Worm (Caenorhabditis elegans) whole organism, L4 larva: ENCODE measurements around the gene zipt-2.3.

Experiments
- R02D3.7 ChIP-seq: fragments of 150-350 bp; sonication (generic microtip); optimal IDR thresholded peaks from 3 replicates; lab custom pipeline; 2014; ENCODE audit warnings: missing biosample characterization, missing genetic modification characterization
- Y48G9A.11 ChIP-seq: fragments of 200-800 bp; sonication (Bioruptor generic); IDR thresholded peaks from 2 replicates; pipeline ENCODE4 v1.3.6; 2022; ENCODE audit warnings: missing genetic modification reagents, missing genetic modification characterization, missing compliant biosample characterization
- aha-1 ChIP-seq: fragments of 150-350 bp; peaks from one replicate; lab custom pipeline; 2014; ENCODE audit warnings: missing biosample characterization, missing genetic modification characterization
- ceh-20 ChIP-seq: fragments of 200-800 bp; sonication (Bioruptor generic); IDR thresholded peaks from 2 replicates; pipeline ENCODE4 v1.3.6; 2022; ENCODE audit warnings: missing genetic modification reagents, missing genetic modification characterization, missing compliant biosample characterization
- ceh-62 ChIP-seq: sonication (generic microtip); optimal IDR thresholded peaks from 2 replicates; lab custom pipeline; 2017; ENCODE audit warnings: missing biosample characterization, missing genetic modification characterization
- cey-2 ChIP-seq: sonication (generic microtip); optimal IDR thresholded peaks from 3 replicates; lab custom pipeline; 2017; ENCODE audit warnings: missing genetic modification characterization, mild to moderate bottlenecking, missing compliant biosample characterization, antibody characterized with exemption, borderline replicate concordance; ENCODE audit not compliant: insufficient read depth
- dmd-6 ChIP-seq: fragments of 200-800 bp; sonication (Bioruptor generic); IDR thresholded peaks from 2 replicates; pipeline ENCODE4 v1.3.6; 2022; ENCODE audit warnings: missing genetic modification reagents, missing genetic modification characterization, missing compliant biosample characterization
- dpl-1 ChIP-seq: fragments of 150-350 bp; optimal IDR thresholded peaks from 2 replicates; lab custom pipeline; 2014; ENCODE audit warnings: missing biosample characterization, missing genetic modification reagents, missing genetic modification characterization
- duxl-1 ChIP-seq: sonication (generic microtip); optimal IDR thresholded peaks from 2 replicates; lab custom pipeline; 2016; ENCODE audit warnings: mild to moderate bottlenecking, missing genetic modification characterization, moderate library complexity, missing compliant biosample characterization; ENCODE audit not compliant: poor library complexity
- dve-1 ChIP-seq: sonication (generic microtip); optimal IDR thresholded peaks from 2 replicates; lab custom pipeline; 2017; ENCODE audit warnings: antibody characterized with exemption, mild to moderate bottlenecking, missing genetic modification characterization, missing compliant biosample characterization; ENCODE audit not compliant: insufficient read depth
- egl-27 ChIP-seq: sonication (generic microtip); optimal IDR thresholded peaks from 3 replicates; lab custom pipeline; 2017; ENCODE audit warnings: missing biosample characterization, missing genetic modification reagents, missing genetic modification characterization
- egl-43 ChIP-seq: fragments of 200-800 bp; sonication (Bioruptor generic); IDR thresholded peaks from 2 replicates; pipeline ENCODE4 v1.3.6; 2022; ENCODE audit warnings: missing genetic modification reagents, missing genetic modification characterization, missing compliant biosample characterization
- fkh-10 ChIP-seq: fragments of 150-350 bp; optimal IDR thresholded peaks from 2 replicates; lab custom pipeline; 2014; ENCODE audit warnings: missing biosample characterization, missing genetic modification reagents, missing genetic modification characterization
- hlh-11 ChIP-seq: fragments of 200-800 bp; sonication (Bioruptor generic); optimal IDR thresholded peaks from 2 replicates; lab custom pipeline; 2018; ENCODE audit warnings: mild to moderate bottlenecking, missing genetic modification characterization, missing compliant biosample characterization
- hlh-30 ChIP-seq: sonication (generic microtip); optimal IDR thresholded peaks from 2 replicates; lab custom pipeline; 2017; ENCODE audit warnings: antibody characterized with exemption, mild to moderate bottlenecking, missing genetic modification characterization, missing compliant biosample characterization; ENCODE audit not compliant: insufficient read depth
- jun-1 ChIP-seq: fragments of 150-350 bp; optimal IDR thresholded peaks from 2 replicates; lab custom pipeline; 2014; ENCODE audit warnings: missing biosample characterization, missing genetic modification reagents, missing genetic modification characterization
- lin-38 ChIP-seq: fragments of 200-800 bp; sonication (Bioruptor generic); IDR thresholded peaks from 2 replicates; pipeline ENCODE4 v1.3.6; 2022; ENCODE audit warnings: missing genetic modification reagents, missing genetic modification characterization, missing compliant biosample characterization
- lsy-2 ChIP-seq, 2 experiments: fragments of 150-350 bp in 1 of 2; sonication (generic microtip) in 1 of 2; optimal IDR thresholded peaks; 2 replicates each; lab custom pipeline; 2014 to 2017; ENCODE audit warnings: missing biosample characterization in 2 of 2, missing genetic modification characterization in 2 of 2
- mdl-1 ChIP-seq, 2 experiments: fragments of 150-350 bp in 1 of 2; sonication (generic microtip) in 1 of 2; optimal IDR thresholded peaks; 2 replicates each; lab custom pipeline; 2014 to 2017; ENCODE audit warnings: missing biosample characterization in 2 of 2, missing genetic modification characterization in 2 of 2
- mxl-2 ChIP-seq: fragments of 200-800 bp; sonication (Bioruptor generic); conservative IDR thresholded peaks from 2 replicates; pipeline ENCODE4 v1.3.6; 2022; ENCODE audit warnings: missing genetic modification reagents, missing genetic modification characterization, missing compliant biosample characterization
- mxl-3 ChIP-seq: fragments of 200-800 bp; sonication (Bioruptor generic); optimal IDR thresholded peaks from 2 replicates; lab custom pipeline; 2018; ENCODE audit warnings: mild to moderate bottlenecking, missing genetic modification characterization, missing compliant biosample characterization
- nhr-10 ChIP-seq: fragments of 150-350 bp; optimal IDR thresholded peaks from 2 replicates; lab custom pipeline; 2014; ENCODE audit warnings: missing biosample characterization, missing genetic modification characterization
- nhr-25 ChIP-seq: sonication (generic microtip); optimal IDR thresholded peaks from 2 replicates; lab custom pipeline; 2017; ENCODE audit warnings: missing genetic modification characterization, mild to moderate bottlenecking, missing compliant biosample characterization, antibody characterized with exemption, moderate library complexity, borderline replicate concordance; ENCODE audit not compliant: insufficient read depth
- nhr-28 ChIP-seq: fragments of 150-350 bp; optimal IDR thresholded peaks from 2 replicates; lab custom pipeline; 2014; ENCODE audit warnings: missing biosample characterization, missing genetic modification characterization
- nhr-42 ChIP-seq: fragments of 200-800 bp; sonication (Bioruptor generic); IDR thresholded peaks from 2 replicates; pipeline ENCODE4 v1.3.6; 2022; ENCODE audit warnings: missing genetic modification characterization, missing compliant biosample characterization
- nhr-48 ChIP-seq: sonication (generic microtip); optimal IDR thresholded peaks from 2 replicates; lab custom pipeline; 2016; ENCODE audit warnings: mild to moderate bottlenecking, missing genetic modification characterization, missing compliant biosample characterization
- nhr-77 ChIP-seq: fragments of 150-350 bp; optimal IDR thresholded peaks from 2 replicates; lab custom pipeline; 2014; ENCODE audit warnings: missing biosample characterization, missing genetic modification characterization
- php-3 ChIP-seq: fragments of 200-800 bp; sonication (Bioruptor generic); IDR thresholded peaks from 2 replicates; pipeline ENCODE4 v1.3.6; 2022; ENCODE audit warnings: missing genetic modification reagents, missing genetic modification characterization, missing compliant biosample characterization
- set-16 ChIP-seq: fragments of 200-800 bp; sonication (Bioruptor generic); IDR thresholded peaks from 2 replicates; pipeline ENCODE4 v1.3.6; 2022; ENCODE audit warnings: missing genetic modification reagents, missing genetic modification characterization, missing compliant biosample characterization
- skn-1 ChIP-seq: fragments of 150-350 bp; optimal IDR thresholded peaks from 2 replicates; lab custom pipeline; 2014; ENCODE audit warnings: missing biosample characterization, missing genetic modification characterization
- tra-1 ChIP-seq: fragments of 200-800 bp; sonication (Bioruptor generic); IDR thresholded peaks from 2 replicates; pipeline ENCODE4 v1.3.6; 2022; ENCODE audit warnings: missing genetic modification reagents, missing genetic modification characterization, missing compliant biosample characterization
- unc-130 ChIP-seq: sonication (generic microtip); optimal IDR thresholded peaks from 2 replicates; lab custom pipeline; 2016; ENCODE audit warnings: missing genetic modification reagents, missing genetic modification characterization, missing compliant biosample characterization
- unc-62 ChIP-seq, 3 experiments: fragments of 150-350 bp in 1 of 3; sonication (generic microtip); optimal IDR thresholded peaks in 2 of 3; peaks in 1 of 3; 1 replicate in 1 of 3; 2 replicates in 2 of 3; lab custom pipeline; 2014 to 2017; ENCODE audit warnings: missing biosample characterization in 3 of 3, missing genetic modification characterization in 3 of 3, missing genetic modification reagents in 3 of 3, missing genotype in 1 of 3
- zip-11 ChIP-seq: fragments of 200-800 bp; sonication (Bioruptor generic); IDR thresholded peaks from 2 replicates; pipeline ENCODE4 v1.3.6; 2022; ENCODE audit warnings: missing genetic modification characterization, missing compliant biosample characterization
- ztf-7 ChIP-seq: fragments of 150-350 bp; optimal IDR thresholded peaks from 2 replicates; lab custom pipeline; 2014; ENCODE audit warnings: missing biosample characterization, missing genetic modification characterization

The zipt-2.3 gene

DNA sequence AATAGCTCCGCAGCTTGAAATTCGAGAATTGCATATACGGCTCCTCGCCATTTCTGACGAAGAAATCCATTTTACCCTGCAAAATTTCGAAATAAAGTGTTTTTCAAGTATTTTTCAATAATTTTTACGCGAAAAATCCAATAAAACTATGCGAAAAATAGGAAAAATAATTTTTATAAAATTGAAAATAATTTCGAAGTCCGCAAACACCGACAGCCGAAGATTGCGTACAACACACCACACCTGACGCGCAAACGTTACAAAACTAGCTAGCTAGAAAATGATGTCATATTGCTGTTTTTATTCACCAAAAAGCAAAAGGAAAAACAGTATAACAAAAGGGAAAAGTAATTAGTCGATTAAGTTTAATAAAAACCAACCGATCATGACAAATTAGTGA, 21.0 kb downstream of the zipt-2.3 start, which contains the start of gene rpoa-1 (continued):
- no peak for TF ChIP-seq duxl-1
- peak; percentile 59 for TF ChIP-seq dpl-1 (GFP tag; lab: Kevin White, UChicago)
- TF ChIP-seq lin-38 (GFP tag; lab: Robert Waterston, UW): peak; percentile 38
- no peak for TF ChIP-seq unc-130 (GFP tag; lab: Kevin White, UChicago)
- no peak for TF ChIP-seq egl-27 (tag; lab: Kevin White, UChicago)
- no peak for TF ChIP-seq nhr-28 (tag; lab: Kevin White, UChicago)
- no peak for TF ChIP-seq fkh-10 (GFP tag; lab: Kevin White, UChicago)
- TF ChIP-seq R02D3.7 (tag; lab: Kevin White, UChicago): no peak
- TF ChIP-seq Y48G9A.11 (GFP tag; lab: Robert Waterston, UW): no peak
- TF ChIP-seq, all 104 proteins: peak for 4

DNA sequence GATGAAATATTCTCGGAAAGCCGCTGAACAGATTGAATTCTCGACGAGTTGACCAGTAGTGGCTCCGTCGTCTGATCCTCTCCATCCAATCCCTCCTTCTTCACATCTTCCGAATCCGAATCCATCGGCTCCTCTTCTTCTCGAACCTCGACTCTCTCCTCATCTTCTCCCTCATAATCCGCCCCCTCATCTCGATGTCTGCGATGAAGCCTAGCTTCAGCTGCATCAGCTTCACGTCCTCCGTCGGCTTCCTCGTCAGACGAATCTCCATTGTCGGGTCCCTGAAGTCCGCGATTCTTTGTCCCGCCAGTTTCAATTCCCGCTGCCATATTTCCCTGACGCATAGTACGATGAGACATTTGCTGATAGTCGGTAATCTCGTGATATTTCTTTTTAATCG, 30.1 kb downstream of the zipt-2.3 start:
- TF ChIP-seq set-16 (GFP tag; lab: Robert Waterston, UW): peak; percentile 68
- peak; percentile 48; the same call in 1 of the 2 replicates for TF ChIP-seq nhr-42
- TF ChIP-seq mxl-3: no peak
- TF ChIP-seq skn-1: no peak
- TF ChIP-seq zip-11: no peak

DNA sequence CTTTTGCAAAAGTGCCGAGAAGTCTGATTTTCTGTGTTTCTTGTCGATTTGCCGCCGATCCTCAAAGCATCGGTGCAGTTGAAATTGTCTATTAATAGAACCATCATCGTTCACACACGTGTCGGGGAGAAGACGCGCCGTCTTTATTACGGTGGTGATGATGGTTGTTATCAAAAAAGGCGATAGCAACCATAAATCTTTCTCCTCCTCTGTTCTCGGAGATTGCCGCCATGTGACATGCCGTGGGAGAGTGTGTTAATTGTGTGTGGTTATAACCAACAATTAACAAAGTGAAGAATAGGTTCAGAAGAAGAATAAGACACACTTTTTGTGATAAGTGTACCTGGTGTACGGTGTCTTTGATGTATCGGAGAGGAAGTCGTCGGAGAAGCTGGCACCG, 34.6 kb downstream of the zipt-2.3 start:
- TF ChIP-seq egl-43 (GFP tag; lab: Robert Waterston, UW): no peak
- TF ChIP-seq ceh-20 (GFP tag; lab: Robert Waterston, UW): 0 out of 2 replicates have a peak, but pooled peaks have one; percentile 18
- TF ChIP-seq aha-1: peak; percentile 76
- TF ChIP-seq ceh-62 (tag; lab: Kevin White, UChicago): no peak
- TF ChIP-seq nhr-28 (tag; lab: Kevin White, UChicago): peak; percentile 93
- TF ChIP-seq lsy-2 (tag; optimal IDR thresholded peaks at IDR 0.05; lab: Kevin White, UChicago): peak; percentile 5 to 47
- TF ChIP-seq lin-38 (GFP tag; lab: Robert Waterston, UW): no peak
- peak; percentile 63 for TF ChIP-seq cey-2 (tag; lab: Kevin White, UChicago)
- peak; percentile 91 for TF ChIP-seq mxl-3
- TF ChIP-seq mdl-1 (tag; optimal IDR thresholded peaks at IDR 0.05; lab: Kevin White, UChicago): peak in 1 of 2 experiments; percentile 87
- TF ChIP-seq nhr-10 (tag; lab: Kevin White, UChicago): peak; percentile 19
- TF ChIP-seq mxl-2 (GFP tag; lab: Robert Waterston, UW): peak; percentile 41; the same call in 1 of the 2 replicates
- peak; percentile 49; the same call in 1 of the 2 replicates for TF ChIP-seq dmd-6 (GFP tag; lab: Robert Waterston, UW)
- peak; percentile 37 for TF ChIP-seq dve-1
- peak; percentile 74 for TF ChIP-seq hlh-11 (tag; lab: Kevin White, UChicago)
- TF ChIP-seq unc-62 (GFP tag; optimal IDR thresholded peaks at IDR 0.05 in 1 of 2; lab: Kevin White, UChicago): peak in 1 of 2 experiments; percentile 91
- TF ChIP-seq unc-62 (tag; optimal IDR thresholded peaks at IDR 0.05; lab: Kevin White, UChicago): no peak
- TF ChIP-seq php-3 (GFP tag; lab: Robert Waterston, UW): 0 out of 2 replicates have a peak, but pooled peaks have one; percentile 35
- peak; percentile 66 for TF ChIP-seq nhr-77 (tag; lab: Kevin White, UChicago)
- TF ChIP-seq hlh-30: peak; percentile 85
- TF ChIP-seq ztf-7 (tag; lab: Kevin White, UChicago): no peak
- no peak for TF ChIP-seq jun-1 (tag; lab: Kevin White, UChicago)
- TF ChIP-seq tra-1 (GFP tag; lab: Robert Waterston, UW): 0 out of 2 replicates have a peak, but pooled peaks have one; percentile 36
- TF ChIP-seq nhr-25: peak; percentile 24
- peak; percentile 49 for TF ChIP-seq nhr-48
